Worm (Caenorhabditis elegans) whole organism, late embryonic: Measurements from ENCODE around the gene npp-16.
"Not testable (repeated sequence)": the region's sequence is repeated elsewhere in the genome, so short reads cannot be mapped to it uniquely, and the experiment has no call there.

Experiments used
- C08G9.2 ChIP-seq: sonication (generic microtip); optimal IDR thresholded peaks from 2 replicates; lab custom pipeline; 2016; ENCODE audit warnings: mild to moderate bottlenecking, missing genetic modification characterization, moderate library complexity, missing compliant biosample characterization
- C38D4.7 ChIP-seq: fragments of 200-800 bp; sonication (Bioruptor generic); optimal IDR thresholded peaks from 2 replicates; lab custom pipeline; 2018; ENCODE audit warnings: mild to moderate bottlenecking, missing genetic modification characterization, moderate library complexity, missing compliant biosample characterization
- F13H6.1 ChIP-seq: sonication (generic microtip); optimal IDR thresholded peaks from 2 replicates; lab custom pipeline; 2016; ENCODE audit warnings: missing genetic modification characterization, missing compliant biosample characterization
- K09A11.1 ChIP-seq: sonication (generic microtip); optimal IDR thresholded peaks from 2 replicates; lab custom pipeline; 2017; ENCODE audit warnings: antibody characterized with exemption, mild to moderate bottlenecking, missing genetic modification characterization, missing compliant biosample characterization; ENCODE audit not compliant: insufficient read depth
- T23F11.4 ChIP-seq: fragments of 200-800 bp; sonication (Bioruptor generic); optimal IDR thresholded peaks from 2 replicates; lab custom pipeline; 2018; ENCODE audit warnings: mild to moderate bottlenecking, missing genetic modification characterization, missing compliant biosample characterization
- Y22D7AL.16 ChIP-seq: sonication (generic microtip); optimal IDR thresholded peaks from 2 replicates; lab custom pipeline; 2016; ENCODE audit warnings: missing genetic modification characterization, missing compliant biosample characterization
- ahr-1 ChIP-seq: sonication (generic microtip); optimal IDR thresholded peaks from 2 replicates; lab custom pipeline; 2016; ENCODE audit warnings: missing genetic modification characterization, missing compliant biosample characterization
- ceh-18 ChIP-seq: sonication (generic microtip); optimal IDR thresholded peaks from 2 replicates; lab custom pipeline; 2016; ENCODE audit warnings: missing genetic modification characterization, missing compliant biosample characterization
- ceh-30 ChIP-seq: fragments of 150-350 bp; optimal IDR thresholded peaks from 2 replicates; lab custom pipeline; 2014; ENCODE audit warnings: missing biosample characterization, missing genetic modification characterization
- ceh-31 ChIP-seq: sonication (generic microtip); optimal IDR thresholded peaks from 2 replicates; lab custom pipeline; 2016; ENCODE audit warnings: missing genetic modification characterization, missing compliant biosample characterization
- ceh-45 ChIP-seq: fragments of 200-800 bp; sonication (Bioruptor generic); IDR thresholded peaks from 2 replicates; pipeline ENCODE4 v1.3.6; 2022; ENCODE audit warnings: missing genetic modification reagents, missing genetic modification characterization, missing compliant biosample characterization
- che-1 ChIP-seq: sonication (generic microtip); optimal IDR thresholded peaks from 2 replicates; lab custom pipeline; 2016; ENCODE audit warnings: mild to moderate bottlenecking, missing genetic modification characterization, missing compliant biosample characterization
- elt-2 ChIP-seq: sonication (generic microtip); optimal IDR thresholded peaks from 2 replicates; lab custom pipeline; 2016; ENCODE audit warnings: missing genetic modification reagents, missing genetic modification characterization, missing compliant biosample characterization
- elt-4 ChIP-seq: sonication (generic microtip); optimal IDR thresholded peaks from 2 replicates; lab custom pipeline; 2016; ENCODE audit warnings: missing genetic modification characterization, missing compliant biosample characterization
- fkh-6 ChIP-seq: sonication (generic microtip); optimal IDR thresholded peaks from 2 replicates; lab custom pipeline; 2016; ENCODE audit warnings: missing genetic modification characterization, missing compliant biosample characterization
- hlh-13 ChIP-seq: fragments of 200-800 bp; sonication (Bioruptor generic); optimal IDR thresholded peaks from 2 replicates; lab custom pipeline; 2018; ENCODE audit warnings: mild to moderate bottlenecking, missing genetic modification characterization, missing compliant biosample characterization
- hlh-15 ChIP-seq: sonication (generic microtip); optimal IDR thresholded peaks from 2 replicates; lab custom pipeline; 2016; ENCODE audit warnings: missing genetic modification characterization, missing compliant biosample characterization
- lim-6 ChIP-seq: sonication (generic microtip); optimal IDR thresholded peaks from 2 replicates; lab custom pipeline; 2016; ENCODE audit warnings: missing genetic modification characterization, missing compliant biosample characterization
- madf-2 ChIP-seq: sonication (generic microtip); optimal IDR thresholded peaks from 2 replicates; lab custom pipeline; 2017; ENCODE audit warnings: missing genetic modification characterization, missing compliant biosample characterization
- mec-3 ChIP-seq: sonication (generic microtip); optimal IDR thresholded peaks from 2 replicates; lab custom pipeline; 2016; ENCODE audit warnings: borderline replicate concordance, missing genetic modification characterization, missing compliant biosample characterization
- nfya-1 ChIP-seq: sonication (generic microtip); optimal IDR thresholded peaks from 2 replicates; lab custom pipeline; 2017; ENCODE audit warnings: missing genetic modification characterization, mild to moderate bottlenecking, missing compliant biosample characterization, antibody characterized with exemption, moderate library complexity
- nhr-11 ChIP-seq: fragments of 150-350 bp; optimal IDR thresholded peaks from 2 replicates; lab custom pipeline; 2014; ENCODE audit warnings: missing biosample characterization, missing genetic modification characterization
- nhr-232 ChIP-seq: sonication (generic microtip); optimal IDR thresholded peaks from 2 replicates; lab custom pipeline; 2016; ENCODE audit warnings: missing genetic modification characterization, missing compliant biosample characterization
- odd-2 ChIP-seq: sonication (generic microtip); optimal IDR thresholded peaks from 2 replicates; lab custom pipeline; 2017; ENCODE audit warnings: antibody characterized with exemption, mild to moderate bottlenecking, missing genetic modification characterization, missing compliant biosample characterization
- pat-9 ChIP-seq: fragments of 200-800 bp; sonication (Bioruptor generic); optimal IDR thresholded peaks from 2 replicates; lab custom pipeline; 2018; ENCODE audit warnings: mild to moderate bottlenecking, missing genetic modification characterization, moderate library complexity, missing compliant biosample characterization
- pax-1 ChIP-seq: fragments of 150-350 bp; optimal IDR thresholded peaks from 2 replicates; lab custom pipeline; 2014; ENCODE audit warnings: missing biosample characterization, missing genetic modification characterization
- pros-1 ChIP-seq: fragments of 150-350 bp; optimal IDR thresholded peaks from 2 replicates; lab custom pipeline; 2014; ENCODE audit warnings: missing biosample characterization, missing genetic modification reagents, missing genetic modification characterization
- ref-2 ChIP-seq: sonication (generic microtip); optimal IDR thresholded peaks from 2 replicates; lab custom pipeline; 2016; ENCODE audit warnings: missing genetic modification characterization, missing compliant biosample characterization
- rnt-1 ChIP-seq: sonication (generic microtip); optimal IDR thresholded peaks from 2 replicates; lab custom pipeline; 2016; ENCODE audit warnings: missing genetic modification characterization, missing compliant biosample characterization
- syd-9 ChIP-seq: sonication (generic microtip); optimal IDR thresholded peaks from 2 replicates; lab custom pipeline; 2016; ENCODE audit warnings: mild to moderate bottlenecking, missing genetic modification characterization, moderate library complexity, missing compliant biosample characterization
- tbx-2 ChIP-seq: sonication (generic microtip); optimal IDR thresholded peaks from 2 replicates; lab custom pipeline; 2016; ENCODE audit warnings: missing genetic modification characterization, missing compliant biosample characterization
- ttx-3 ChIP-seq: sonication (generic microtip); optimal IDR thresholded peaks from 2 replicates; lab custom pipeline; 2016; ENCODE audit warnings: missing genetic modification reagents, missing genetic modification characterization, missing compliant biosample characterization
- unc-3 ChIP-seq, 2 experiments: fragments of 200-800 bp in 1 of 2; sonication (Bioruptor generic) in 1 of 2; sonication (generic microtip) in 1 of 2; conservative IDR thresholded peaks in 1 of 2; optimal IDR thresholded peaks in 1 of 2; 2 replicates each; pipeline versions ENCODE4 v1.3.6 to Lab custom; 2016 to 2022; ENCODE audit warnings: missing compliant biosample characterization in 2 of 2, missing genetic modification characterization in 2 of 2, missing genetic modification reagents in 1 of 2
- unc-42 ChIP-seq: sonication (generic microtip); optimal IDR thresholded peaks from 2 replicates; lab custom pipeline; 2016; ENCODE audit warnings: missing genotype, missing genetic modification characterization, missing compliant biosample characterization
- unc-86 ChIP-seq: sonication (generic microtip); optimal IDR thresholded peaks from 2 replicates; lab custom pipeline; 2016; ENCODE audit warnings: missing genetic modification characterization, missing compliant biosample characterization

The npp-16 gene

DNA sequence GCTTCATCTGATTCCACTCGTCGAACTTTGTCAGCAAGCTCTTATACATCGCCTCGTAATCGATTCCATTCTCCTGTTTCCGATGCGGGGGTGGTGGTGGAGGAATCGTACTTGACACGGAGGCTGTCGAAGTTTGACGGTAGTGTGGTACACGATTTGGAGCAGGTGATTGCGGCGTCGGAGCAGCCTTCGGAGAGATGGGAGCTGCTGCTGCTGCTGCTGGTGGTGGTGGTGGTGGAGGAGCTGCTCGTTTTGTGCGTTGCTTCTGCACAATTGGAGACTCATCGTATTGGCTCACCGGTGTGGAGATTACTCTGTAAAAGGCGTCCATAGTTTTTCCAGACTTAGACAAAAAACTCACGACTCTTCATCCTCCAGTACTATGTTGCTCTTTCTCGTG, 41.5 kb upstream of the npp-16 start:
- no peak for TF ChIP-seq ceh-31
- TF ChIP-seq hlh-13 (GFP tag; lab: Kevin White, UChicago) = no peak

DNA sequence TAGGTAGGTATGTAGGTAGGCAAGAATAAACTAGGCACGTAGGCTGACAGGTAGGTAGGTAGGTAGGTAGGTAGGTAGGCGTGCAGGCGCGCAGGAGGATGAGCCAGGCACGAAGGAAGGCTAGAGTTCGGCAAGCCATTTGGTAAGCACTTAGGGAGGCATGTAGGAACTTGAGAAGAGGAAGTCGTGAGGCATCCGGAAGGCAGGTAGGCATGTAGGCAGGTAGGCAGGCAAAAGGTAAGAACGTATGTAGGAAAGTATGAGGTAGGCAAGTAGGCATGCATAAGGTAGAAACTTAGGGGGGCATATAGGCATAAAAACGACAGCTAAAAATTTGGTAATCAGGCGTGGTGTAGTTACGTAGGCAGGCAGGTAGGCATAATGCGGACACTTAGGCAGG, 39.6 kb upstream of the npp-16 start:
- TF ChIP-seq unc-42 (tag; lab: Kevin White, UChicago) (no peak), ceh-18 (tag; lab: Kevin White, UChicago) (no peak), elt-4 (peak; percentile 32)
- TF ChIP-seq, all 69 proteins: peak for 1

DNA sequence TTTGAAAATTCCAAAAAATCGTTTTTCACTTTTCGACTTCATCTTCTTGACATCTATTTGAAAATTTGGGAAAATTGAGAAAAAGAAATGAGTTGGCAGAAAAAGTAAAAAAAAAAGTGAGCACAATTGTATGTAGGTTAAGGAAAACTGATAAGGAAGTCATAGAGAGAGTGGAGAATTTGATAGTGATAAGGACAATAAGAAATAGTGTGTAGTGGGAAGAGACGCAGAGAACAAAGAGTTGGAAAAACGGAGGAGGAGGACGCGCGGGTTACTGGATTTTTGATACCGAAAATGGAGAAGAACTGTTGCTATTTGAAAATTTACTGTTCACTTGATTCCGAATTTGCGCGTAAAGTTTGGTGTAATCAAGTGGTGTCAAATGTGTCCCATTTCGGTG, 37.0 kb upstream of the npp-16 start, which contains the start of gene Y56A3A.6:
Gene Y56A3A.6 (minus strand): TSS at position 53 of the 400 bp plus-strand sequence.
- peak; percentile 79 for TF ChIP-seq elt-2 (tag; lab: Kevin White, UChicago)
- no peak for TF ChIP-seq pat-9

DNA sequence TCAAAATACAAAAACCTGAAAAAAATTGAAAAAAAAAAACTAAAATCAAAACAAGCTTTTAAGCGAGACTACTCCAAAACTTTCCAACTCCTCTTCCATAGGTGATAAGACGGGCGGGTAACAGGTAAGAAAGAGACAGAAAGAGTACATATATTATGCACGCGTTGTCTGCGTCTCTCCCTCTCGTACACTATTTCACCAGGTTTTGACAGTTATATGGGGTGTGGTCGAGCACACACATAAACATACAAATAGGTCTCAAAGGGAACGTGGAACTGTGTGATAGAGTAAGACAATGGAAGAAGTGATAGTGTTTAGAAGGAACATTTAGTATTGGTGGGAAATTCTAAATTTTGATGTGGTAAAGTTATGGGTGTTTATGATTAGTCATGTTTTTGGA, 34.2 kb upstream of the npp-16 start:
- TF ChIP-seq elt-2 (tag; lab: Kevin White, UChicago) (peak; percentile 42), nfya-1 (tag; lab: Kevin White, UChicago) (no peak)

DNA sequence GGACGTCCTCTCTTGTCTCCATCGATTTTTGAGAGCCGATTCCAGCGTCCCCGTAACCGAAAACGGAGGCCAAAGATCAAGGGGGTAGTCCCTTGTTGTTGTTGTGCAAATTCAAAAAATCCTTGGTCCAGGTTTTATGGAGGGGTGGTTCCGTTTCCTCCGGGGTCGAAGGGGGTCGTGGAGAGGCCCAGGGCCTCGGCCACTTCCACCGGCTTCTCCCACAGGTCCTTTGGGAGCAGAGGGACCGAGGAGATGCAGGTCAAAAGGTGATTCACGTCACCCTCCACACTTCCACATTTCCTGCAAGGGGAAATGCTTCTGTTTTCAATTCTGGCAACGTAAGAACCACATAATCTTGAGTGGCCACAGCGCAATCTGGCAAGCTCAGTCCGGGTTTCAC, 32.0 kb upstream of the npp-16 start, which contains the start of gene fbxb-22:
Gene fbxb-22 (minus strand): TSS at position 61 of the 400 bp plus-strand sequence.
- not testable (repeated sequence) for TF ChIP-seq C08G9.2; ceh-45 (GFP tag; lab: Robert Waterston, UW); fkh-6 (tag; lab: Kevin White, UChicago)

DNA sequence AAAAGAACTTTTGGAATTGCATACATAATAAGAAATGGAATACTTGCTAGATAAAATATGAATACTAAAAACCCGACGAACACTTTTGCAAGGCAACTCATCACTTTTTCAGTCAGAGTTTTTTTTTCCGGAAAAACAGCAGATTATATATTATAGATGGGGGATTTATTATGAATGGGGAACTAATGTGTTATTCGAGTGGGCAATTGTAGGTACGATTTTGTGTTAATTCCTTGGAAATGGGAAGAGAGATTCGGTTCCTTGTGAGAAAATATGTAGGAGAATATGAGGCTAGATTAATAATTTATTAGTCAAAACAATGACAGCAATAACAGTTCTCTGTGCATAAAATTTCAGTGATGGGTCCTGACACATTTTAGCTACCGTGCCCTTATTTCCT, 24.4 kb upstream of the npp-16 start, which contains the start of gene faah-5:
Gene faah-5 (minus strand): TSS at position 101 of the 400 bp plus-strand sequence.
- TF ChIP-seq F13H6.1 (tag; lab: Kevin White, UChicago) = no peak
- TF ChIP-seq ceh-30 (tag; lab: Kevin White, UChicago) = no peak
- TF ChIP-seq ahr-1 (tag; lab: Kevin White, UChicago) = no peak
- no peak for TF ChIP-seq mec-3 (tag; lab: Kevin White, UChicago)
- no peak for TF ChIP-seq tbx-2 (tag; lab: Kevin White, UChicago)
- TF ChIP-seq nhr-232 = no peak
- no peak for TF ChIP-seq odd-2 (tag; lab: Kevin White, UChicago)
- no peak for TF ChIP-seq ttx-3 (tag; lab: Kevin White, UChicago)
- TF ChIP-seq ceh-31 = no peak
- no peak for TF ChIP-seq elt-4
- no peak for TF ChIP-seq fkh-6 (tag; lab: Kevin White, UChicago)
- TF ChIP-seq C38D4.7 (GFP tag; lab: Kevin White, UChicago) = no peak
- TF ChIP-seq unc-3 (GFP tag; conservative IDR thresholded peaks at IDR 0.05; lab: Robert Waterston, UW) = no peak
- no peak for TF ChIP-seq unc-3 (tag; optimal IDR thresholded peaks at IDR 0.05; lab: Kevin White, UChicago)
- TF ChIP-seq rnt-1 (tag; lab: Kevin White, UChicago) = no peak
- no peak for TF ChIP-seq hlh-15 (tag; lab: Kevin White, UChicago)
- TF ChIP-seq che-1 (tag; lab: Kevin White, UChicago) = no peak
- no peak for TF ChIP-seq pax-1 (tag; lab: Kevin White, UChicago)

DNA sequence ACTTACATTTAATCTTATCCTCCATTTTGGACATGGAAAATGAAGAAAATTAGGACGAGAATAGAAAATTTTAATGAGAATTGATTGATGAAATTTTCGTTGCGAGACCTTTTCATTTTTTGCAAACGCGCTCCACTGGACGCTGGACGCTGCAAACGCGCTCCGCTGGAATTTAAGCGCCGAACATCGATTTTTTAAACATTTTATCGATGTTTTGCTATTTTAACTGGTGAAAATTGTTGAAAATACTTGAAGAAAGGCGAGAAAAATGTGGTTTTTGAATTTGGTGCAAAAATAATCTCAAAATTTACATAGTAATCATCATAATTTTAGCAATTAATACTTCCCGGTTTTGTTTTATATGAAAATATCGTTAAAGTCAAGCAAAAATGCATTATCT, 22.8 kb upstream of the npp-16 start, which contains the start of gene Y56A3A.41:
Gene Y56A3A.41 (minus strand): TSS at position 101 of the 400 bp plus-strand sequence.
- TF ChIP-seq Y22D7AL.16 (tag; lab: Kevin White, UChicago) = no peak
- TF ChIP-seq K09A11.1 (tag; lab: Kevin White, UChicago) = no peak
- no peak for TF ChIP-seq elt-2 (tag; lab: Kevin White, UChicago)
- no peak for TF ChIP-seq ceh-45 (GFP tag; lab: Robert Waterston, UW)
- no peak for TF ChIP-seq ceh-18 (tag; lab: Kevin White, UChicago)
- no peak for TF ChIP-seq madf-2 (tag; lab: Kevin White, UChicago)
- TF ChIP-seq nhr-11 (tag; lab: Kevin White, UChicago) = no peak
- TF ChIP-seq unc-86 (tag; lab: Kevin White, UChicago) = no peak
- TF ChIP-seq pros-1 (tag; lab: Kevin White, UChicago) = no peak
- no peak for TF ChIP-seq ref-2
- TF ChIP-seq lim-6 = no peak
- TF ChIP-seq syd-9 (tag; lab: Kevin White, UChicago) = no peak
- TF ChIP-seq nfya-1 (tag; lab: Kevin White, UChicago) = no peak
- TF ChIP-seq T23F11.4 (GFP tag; lab: Kevin White, UChicago) = no peak
- no peak for TF ChIP-seq tbx-2 (tag; lab: Kevin White, UChicago)
